Fruit fly (Drosophila melanogaster) whole organism, embryonic: ENCODE data around the gene Coq2.

Experiments
- BEAF-32 ChIP-seq: fragments of 200-800 bp; sonication (Bioruptor generic); optimal IDR thresholded peaks from 3 replicates; lab custom pipeline; 2017; ENCODE audit warnings: missing biosample characterization, missing genetic modification characterization, mild to moderate bottlenecking, moderate library complexity, missing genetic modification reagents
- Bdp1 ChIP-seq: fragments of 200-800 bp; sonication (Bioruptor generic); optimal IDR thresholded peaks from 3 replicates; lab custom pipeline; 2016; ENCODE audit warnings: missing biosample characterization, missing genetic modification characterization
- CG10543 ChIP-seq: fragments of 200-800 bp; sonication (Bioruptor generic); optimal IDR thresholded peaks from 3 replicates; lab custom pipeline; 2017; ENCODE audit warnings: missing biosample characterization, mild to moderate bottlenecking, missing genetic modification characterization, moderate library complexity
- CG12659 ChIP-seq: fragments of 200-800 bp; sonication (Bioruptor generic); optimal IDR thresholded peaks from 3 replicates; lab custom pipeline; 2017; ENCODE audit warnings: mild to moderate bottlenecking, missing biosample characterization, missing genetic modification reagents, missing genetic modification characterization
- CG13894 ChIP-seq: fragments of 200-800 bp; sonication (Bioruptor generic); optimal IDR thresholded peaks from 3 replicates; lab custom pipeline; 2018; ENCODE audit warnings: missing biosample characterization, mild to moderate bottlenecking, missing genetic modification characterization, moderate library complexity
- CG15073 ChIP-seq: fragments of 200-800 bp; sonication (Bioruptor generic); optimal IDR thresholded peaks from 2 replicates; lab custom pipeline; 2016; ENCODE audit warnings: missing biosample characterization, missing genetic modification characterization
- CG15269 ChIP-seq: fragments of 200-800 bp; sonication (Bioruptor generic); optimal IDR thresholded peaks from 2 replicates; lab custom pipeline; 2018; ENCODE audit warnings: missing biosample characterization, mild to moderate bottlenecking, missing genetic modification characterization, moderate library complexity
- CG16863 ChIP-seq: fragments of 200-800 bp; sonication (Bioruptor generic); optimal IDR thresholded peaks from 3 replicates; lab custom pipeline; 2016; ENCODE audit warnings: missing biosample characterization, missing genetic modification characterization
- CG17612 ChIP-seq: fragments of 200-800 bp; sonication (Bioruptor generic); IDR thresholded peaks from 2 replicates; pipeline ENCODE4 v1.3.6; 2022; ENCODE audit warnings: missing biosample characterization, missing genetic modification characterization
- CG1792 ChIP-seq: fragments of 200-800 bp; sonication (Bioruptor generic); optimal IDR thresholded peaks from 2 replicates; lab custom pipeline; 2016; ENCODE audit warnings: missing biosample characterization, missing genetic modification characterization
- CG2129 ChIP-seq: fragments of 200-800 bp; sonication (Bioruptor generic); IDR thresholded peaks from 2 replicates; pipeline ENCODE4 v1.3.6; 2022; ENCODE audit warnings: missing biosample characterization, missing genetic modification characterization; ENCODE audit not compliant: partially characterized antibody
- CG33213 ChIP-seq: fragments of 200-800 bp; sonication (Bioruptor generic); optimal IDR thresholded peaks from 3 replicates; lab custom pipeline; 2016; ENCODE audit warnings: missing biosample characterization, missing genetic modification characterization
- CG5953 ChIP-seq: fragments of 200-800 bp; sonication (Bioruptor generic); IDR thresholded peaks from 2 replicates; pipeline ENCODE4 v1.3.6; 2022; ENCODE audit warnings: missing biosample characterization, missing genetic modification characterization
- CG6254 ChIP-seq: fragments of 200-800 bp; sonication (Bioruptor generic); optimal IDR thresholded peaks from 3 replicates; lab custom pipeline; 2017; ENCODE audit warnings: mild to moderate bottlenecking, missing biosample characterization, missing genetic modification reagents, missing genetic modification characterization
- CG7357 ChIP-seq: fragments of 200-800 bp; sonication (Bioruptor generic); IDR thresholded peaks from 3 replicates; pipeline ENCODE4 v1.3.6; 2022; ENCODE audit warnings: missing biosample characterization, missing genetic modification characterization
- CG7786 ChIP-seq: fragments of 200-800 bp; sonication (Bioruptor generic); optimal IDR thresholded peaks from 2 replicates; lab custom pipeline; 2016; ENCODE audit warnings: missing biosample characterization, missing genetic modification characterization
- CG7963 ChIP-seq: fragments of 200-800 bp; sonication (Bioruptor generic); IDR thresholded peaks from 3 replicates; pipeline ENCODE4 v1.3.6; 2022; ENCODE audit warnings: missing biosample characterization, missing genetic modification characterization; ENCODE audit not compliant: partially characterized antibody
- CG9797 ChIP-seq: fragments of 200-800 bp; sonication (Bioruptor generic); optimal IDR thresholded peaks from 3 replicates; lab custom pipeline; 2018; ENCODE audit warnings: missing biosample characterization, mild to moderate bottlenecking, missing genetic modification characterization
- CG9876 ChIP-seq: fragments of 200-800 bp; sonication (Bioruptor generic); optimal IDR thresholded peaks from 2 replicates; lab custom pipeline; 2016; ENCODE audit warnings: missing biosample characterization, missing genetic modification characterization
- CG9932 ChIP-seq: fragments of 200-800 bp; sonication (Bioruptor generic); IDR thresholded peaks from 2 replicates; pipeline ENCODE4 v1.3.6; 2022; ENCODE audit warnings: missing biosample characterization, missing genetic modification characterization
- D19B ChIP-seq: fragments of 200-800 bp; sonication (Bioruptor generic); optimal IDR thresholded peaks from 2 replicates; lab custom pipeline; 2017; ENCODE audit warnings: missing biosample characterization, mild to moderate bottlenecking, missing genetic modification characterization
- Dad ChIP-seq: fragments of 200-800 bp; sonication (Bioruptor generic); optimal IDR thresholded peaks from 3 replicates; lab custom pipeline; 2016; ENCODE audit warnings: missing biosample characterization, missing genetic modification characterization
- Dbx ChIP-seq: fragments of 200-800 bp; sonication (Bioruptor generic); IDR thresholded peaks from 3 replicates; pipeline ENCODE4 v1.3.6; 2022; ENCODE audit warnings: missing biosample characterization, missing genetic modification characterization
- Eip74EF ChIP-seq, 2 experiments: fragments of 200-800 bp in 1 of 2; fragments of >200 bp in 1 of 2; sonication (Bioruptor generic) in 1 of 2; optimal IDR thresholded peaks; 2 replicates each; lab custom pipeline; 2017 to 2019; ENCODE audit warnings: missing biosample characterization in 2 of 2, missing genetic modification characterization in 2 of 2, mild to moderate bottlenecking in 1 of 2, moderate library complexity in 1 of 2
- Jarid2 ChIP-seq: fragments of 200-800 bp; sonication (Bioruptor generic); optimal IDR thresholded peaks from 3 replicates; lab custom pipeline; 2017; ENCODE audit warnings: mild to moderate bottlenecking, missing biosample characterization, missing genetic modification reagents, missing genetic modification characterization
- Oaz ChIP-seq: fragments of 200-800 bp; sonication (Bioruptor generic); IDR thresholded peaks from 2 replicates; pipeline ENCODE4 v1.3.6; 2022; ENCODE audit warnings: missing biosample characterization, missing genetic modification characterization
- PHDP ChIP-seq: fragments of 200-800 bp; sonication (Bioruptor generic); optimal IDR thresholded peaks from 3 replicates; lab custom pipeline; 2018; ENCODE audit warnings: missing biosample characterization, mild to moderate bottlenecking, missing genetic modification characterization, moderate library complexity
- Pdp1 ChIP-seq, 2 experiments: fragments of 200-800 bp; sonication (Bioruptor generic); optimal IDR thresholded peaks; 3 replicates each; lab custom pipeline; 2016; ENCODE audit warnings: missing biosample characterization in 2 of 2, missing genetic modification characterization in 2 of 2, mild to moderate bottlenecking in 1 of 2, moderate library complexity in 1 of 2
- Rx ChIP-seq: fragments of 200-800 bp; sonication (Bioruptor generic); IDR thresholded peaks from 2 replicates; pipeline ENCODE4 v1.3.6; 2022; ENCODE audit warnings: missing biosample characterization, missing genetic modification characterization
- Six4 ChIP-seq: fragments of 200-800 bp; sonication (Bioruptor generic); optimal IDR thresholded peaks from 2 replicates; lab custom pipeline; 2016; ENCODE audit warnings: missing biosample characterization, missing genetic modification characterization
- Sry-δ ChIP-seq: fragments of 200-800 bp; sonication (Bioruptor generic); optimal IDR thresholded peaks from 2 replicates; lab custom pipeline; 2016; ENCODE audit warnings: missing biosample characterization, missing genetic modification characterization
- Stat92E ChIP-seq, 3 experiments: fragments of >200 bp in 2 of 3; fragments of 200-800 bp in 1 of 3; sonication (Bioruptor generic) in 1 of 3; optimal IDR thresholded peaks; 2 replicates each; lab custom pipeline; 2017 to 2019; ENCODE audit warnings: missing biosample characterization in 3 of 3, missing genetic modification characterization in 3 of 3, mild to moderate bottlenecking in 1 of 3, moderate library complexity in 1 of 3
- crc ChIP-seq: fragments of 200-800 bp; sonication (Bioruptor generic); optimal IDR thresholded peaks from 2 replicates; lab custom pipeline; 2016; ENCODE audit warnings: missing biosample characterization, missing genetic modification characterization
- fd96Cb ChIP-seq: fragments of 200-800 bp; sonication (Bioruptor generic); optimal IDR thresholded peaks from 2 replicates; lab custom pipeline; 2018; ENCODE audit warnings: missing biosample characterization, mild to moderate bottlenecking, missing genetic modification characterization, moderate library complexity
- insv ChIP-seq, 2 experiments: fragments of 200-800 bp; sonication (Bioruptor generic); optimal IDR thresholded peaks; 3 replicates each; lab custom pipeline; 2016 to 2018; ENCODE audit warnings: missing biosample characterization in 2 of 2, missing genetic modification characterization in 2 of 2
- knrl ChIP-seq: fragments of 200-800 bp; sonication (Bioruptor generic); IDR thresholded peaks from 3 replicates; pipeline ENCODE4 v1.3.6; 2022; ENCODE audit warnings: missing biosample characterization, missing genetic modification characterization; ENCODE audit not compliant: partially characterized antibody
- lmd ChIP-seq: fragments of 200-800 bp; sonication (Bioruptor generic); IDR thresholded peaks from 2 replicates; pipeline ENCODE4 v1.3.6; 2022; ENCODE audit warnings: missing biosample characterization, missing genetic modification characterization
- maf-S ChIP-seq: fragments of 200-800 bp; sonication (Bioruptor generic); optimal IDR thresholded peaks from 2 replicates; lab custom pipeline; 2016; ENCODE audit warnings: missing biosample characterization, missing genetic modification characterization
- nerfin-2 ChIP-seq: fragments of 200-800 bp; sonication (Bioruptor generic); IDR thresholded peaks from 2 replicates; pipeline ENCODE4 v1.3.6; 2022; ENCODE audit warnings: missing biosample characterization, missing genetic modification characterization; ENCODE audit not compliant: partially characterized antibody
- nmo ChIP-seq: fragments of 200-800 bp; sonication (Bioruptor generic); optimal IDR thresholded peaks from 2 replicates; lab custom pipeline; 2018; ENCODE audit warnings: missing biosample characterization, mild to moderate bottlenecking, missing genetic modification characterization, moderate library complexity
- oc ChIP-seq: fragments of 200-800 bp; sonication (Bioruptor generic); optimal IDR thresholded peaks from 2 replicates; lab custom pipeline; 2018; ENCODE audit warnings: missing biosample characterization, mild to moderate bottlenecking, missing genetic modification characterization, moderate library complexity
- pzg ChIP-seq: fragments of 200-800 bp; sonication (Bioruptor generic); optimal IDR thresholded peaks from 3 replicates; lab custom pipeline; 2018; ENCODE audit warnings: missing biosample characterization, mild to moderate bottlenecking, missing genetic modification characterization, moderate library complexity
- sens-2 ChIP-seq: fragments of 200-800 bp; sonication (Bioruptor generic); IDR thresholded peaks from 2 replicates; pipeline ENCODE4 v1.3.6; 2022; ENCODE audit warnings: missing biosample characterization, missing genetic modification characterization
- tgo ChIP-seq: fragments of 200-800 bp; sonication (Bioruptor generic); IDR thresholded peaks from 3 replicates; pipeline ENCODE4 v1.3.6; 2022; ENCODE audit warnings: missing biosample characterization, missing genetic modification characterization
- trh ChIP-seq: fragments of 200-800 bp; sonication (Bioruptor generic); optimal IDR thresholded peaks from 2 replicates; lab custom pipeline; 2016; ENCODE audit warnings: missing biosample characterization, missing genetic modification characterization
- twi ChIP-seq: fragments of 200-800 bp; optimal IDR thresholded peaks from 2 replicates; lab custom pipeline; 2019; ENCODE audit warnings: missing biosample characterization, mild to moderate bottlenecking, missing genetic modification characterization, moderate library complexity
- unpg ChIP-seq: fragments of 200-800 bp; sonication (Bioruptor generic); optimal IDR thresholded peaks from 3 replicates; lab custom pipeline; 2018; ENCODE audit warnings: missing biosample characterization, mild to moderate bottlenecking, missing genetic modification characterization, moderate library complexity
- wor ChIP-seq: fragments of 200-800 bp; sonication (Bioruptor generic); IDR thresholded peaks from 2 replicates; pipeline ENCODE4 v1.3.6; 2022; ENCODE audit warnings: missing biosample characterization, missing genetic modification characterization
- z ChIP-seq: fragments of 200-800 bp; sonication (Bioruptor generic); IDR thresholded peaks from 3 replicates; pipeline ENCODE4 v1.3.6; 2022; ENCODE audit warnings: missing biosample characterization, missing genetic modification characterization
- zen2 ChIP-seq: fragments of 200-800 bp; sonication (Bioruptor generic); IDR thresholded peaks from 3 replicates; pipeline ENCODE4 v1.3.6; 2022; ENCODE audit warnings: missing biosample characterization, missing genetic modification characterization; ENCODE audit not compliant: partially characterized antibody

Coq2 gene

DNA sequence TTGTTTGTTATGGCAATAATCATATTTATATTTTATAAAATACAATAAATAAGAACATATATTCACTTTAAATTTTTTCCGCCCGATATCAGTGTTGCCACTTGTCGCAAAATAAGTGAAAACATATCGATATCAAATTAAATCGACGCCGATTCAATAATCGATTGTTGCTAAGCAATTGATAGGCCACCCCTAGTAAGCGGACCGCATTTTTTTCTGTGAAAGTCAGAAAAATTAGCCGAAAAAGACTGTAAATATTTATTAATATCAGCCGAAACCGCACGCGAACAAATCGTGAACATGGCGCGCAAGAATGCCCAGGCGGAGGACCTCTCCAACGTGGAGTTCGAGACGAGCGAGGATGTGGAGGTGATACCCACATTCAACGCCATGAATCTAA, 3.3 kb downstream of the Coq2 start, which contains the start of gene CG7483 (continued):
- TF ChIP-seq pzg (GFP tag; lab: Kevin White, UChicago) (peak; percentile 76), twi (tag; lab: Kevin White, UChicago) (no peak), CG13894 (tag; lab: Kevin White, UChicago) (no peak), Oaz (no peak), wor (no peak), knrl (GFP tag; lab: Robert Waterston, UW) (peak; percentile 78), CG17612 (GFP tag; lab: Robert Waterston, UW) (no peak), PHDP (no peak), tgo (no peak), Six4 (GFP tag; lab: Kevin White, UChicago) (no peak), Sry-δ (GFP tag; lab: Kevin White, UChicago) (peak; percentile 87), maf-S (GFP tag; lab: Kevin White, UChicago) (no peak), CG33213 (GFP tag; lab: Kevin White, UChicago) (no peak), nerfin-2 (peak; percentile 79), CG7963 (GFP tag; lab: Robert Waterston, UW) (peak; percentile 71), crc (no peak), nmo (GFP tag; lab: Kevin White, UChicago) (peak; percentile 22), CG5953 (GFP tag; lab: Robert Waterston, UW) (no peak), Rx (GFP tag; lab: Robert Waterston, UW) (no peak), CG6254 (GFP tag; lab: Kevin White, UChicago) (no peak), BEAF-32 (GFP tag; lab: Kevin White, UChicago) (peak; percentile 80), CG10543 (no peak), Jarid2 (GFP tag; lab: Kevin White, UChicago) (no peak), Eip74EF (GFP tag; optimal IDR thresholded peaks at IDR 0.05; lab: Kevin White, UChicago) (no peak), zen2 (peak; percentile 75; the same call in 2 of the 3 replicates), CG1792 (GFP tag; lab: Kevin White, UChicago) (no peak), CG15269 (no peak), oc (tag; lab: Kevin White, UChicago) (no peak), unpg (no peak), Stat92E (GFP tag; optimal IDR thresholded peaks at IDR 0.05; lab: Kevin White, UChicago) (peak in 1 of 3 experiments; percentile 43), CG16863 (GFP tag; lab: Kevin White, UChicago) (no peak), CG9797 (GFP tag; lab: Kevin White, UChicago) (peak; percentile 54), D19B (GFP tag; lab: Kevin White, UChicago) (no peak), lmd (GFP tag; lab: Robert Waterston, UW) (no peak), Dad (GFP tag; lab: Kevin White, UChicago) (no peak), insv (GFP tag; optimal IDR thresholded peaks at IDR 0.05; lab: Kevin White, UChicago) (peak in 1 of 2 experiments; percentile 30), fd96Cb (tag; lab: Kevin White, UChicago) (no peak), trh (GFP tag; lab: Kevin White, UChicago) (no peak), CG2129 (GFP tag; lab: Robert Waterston, UW) (peak; percentile 66), Dbx (GFP tag; lab: Robert Waterston, UW) (no peak), Pdp1 (GFP tag; optimal IDR thresholded peaks at IDR 0.05; lab: Kevin White, UChicago) (no peak), Bdp1 (GFP tag; lab: Kevin White, UChicago) (no peak), CG9932 (GFP tag; lab: Robert Waterston, UW) (no peak), CG7786 (GFP tag; lab: Kevin White, UChicago) (no peak), CG9876 (GFP tag; lab: Kevin White, UChicago) (no peak), CG12659 (peak; percentile 42), sens-2 (GFP tag; lab: Robert Waterston, UW) (no peak), CG15073 (no peak), z (GFP tag; lab: Robert Waterston, UW) (no peak), CG7357 (no peak)
